Worm (Caenorhabditis elegans): ENCODE results near the gene odr-8.
A peak's percentile ranks its signal among the peaks of the same experiment; 100 is the strongest.

Gene odr-8

DNA sequence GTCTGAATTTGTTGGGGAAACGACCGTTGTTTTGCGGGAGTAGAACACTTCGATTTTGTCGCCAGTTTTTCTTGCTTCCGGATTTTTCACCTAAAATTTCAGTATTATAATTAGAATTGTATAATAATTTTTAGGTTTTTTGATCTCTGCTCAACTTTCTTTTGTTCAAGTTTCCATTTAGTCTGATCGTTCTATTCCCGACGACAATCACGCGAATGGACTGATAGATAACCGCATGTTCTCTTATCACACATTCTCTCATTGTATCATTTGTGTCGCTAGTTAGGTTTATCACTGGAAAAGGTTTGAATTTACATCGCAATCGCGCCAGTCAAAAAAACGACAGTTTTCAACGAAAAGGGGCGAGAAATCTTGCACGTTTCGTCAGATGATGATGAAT, 27.6 kb downstream of the odr-8 start (continued):
- no peak for TF ChIP-seq rnt-1 (tag; optimal IDR thresholded peaks at IDR 0.05)
- TF ChIP-seq unc-130 (tag; optimal IDR thresholded peaks at IDR 0.05), result peak; percentile 28
- TF ChIP-seq unc-30 (tag; optimal IDR thresholded peaks at IDR 0.05), result no peak
- TF ChIP-seq nhr-237 (tag; optimal IDR thresholded peaks at IDR 0.05), result no peak
- no peak for TF ChIP-seq lin-13 (GFP tag; optimal IDR thresholded peaks at IDR 0.05)
- no peak for TF ChIP-seq ceh-63 (GFP tag; optimal IDR thresholded peaks at IDR 0.05)
- TF ChIP-seq fkh-8 (tag; optimal IDR thresholded peaks at IDR 0.05), result no peak
- TF ChIP-seq ztf-11 (tag; optimal IDR thresholded peaks at IDR 0.05), result no peak
- no peak for TF ChIP-seq sptf-1 (tag; optimal IDR thresholded peaks at IDR 0.05)
- peak; percentile 30 for TF ChIP-seq lin-14 (GFP tag; optimal IDR thresholded peaks at IDR 0.05)
- TF ChIP-seq unc-62 (GFP tag; optimal IDR thresholded peaks at IDR 0.05), result no peak

DNA sequence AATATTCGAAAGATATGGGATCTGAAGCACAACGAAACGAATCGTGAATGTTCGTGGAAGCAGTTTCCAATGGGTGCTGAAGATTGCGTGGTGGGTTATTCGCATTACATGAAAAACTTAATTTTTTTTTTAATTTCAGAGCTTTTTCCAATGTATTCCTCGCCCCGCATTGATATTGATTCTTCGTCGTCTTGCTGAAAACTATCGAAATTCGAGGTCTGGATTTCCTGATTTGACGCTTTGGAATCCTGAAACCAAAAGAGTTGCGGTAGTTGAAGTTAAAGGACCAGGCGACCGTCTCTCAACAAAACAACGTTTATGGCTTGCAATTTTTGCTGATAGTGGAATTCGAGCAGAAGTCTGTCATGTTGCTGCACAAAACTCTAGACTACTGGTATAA, 30.5 kb downstream of the odr-8 start:
- TF ChIP-seq efl-1 (optimal IDR thresholded peaks at IDR 0.05) (no peak), efl-1 (GFP tag; optimal IDR thresholded peaks at IDR 0.05 in 1 of 2) (peak in 1 of 2 experiments; percentile 90), elt-2 (tag; optimal IDR thresholded peaks at IDR 0.05) (peak; percentile 24), rnt-1 (tag; optimal IDR thresholded peaks at IDR 0.05) (no peak)

DNA sequence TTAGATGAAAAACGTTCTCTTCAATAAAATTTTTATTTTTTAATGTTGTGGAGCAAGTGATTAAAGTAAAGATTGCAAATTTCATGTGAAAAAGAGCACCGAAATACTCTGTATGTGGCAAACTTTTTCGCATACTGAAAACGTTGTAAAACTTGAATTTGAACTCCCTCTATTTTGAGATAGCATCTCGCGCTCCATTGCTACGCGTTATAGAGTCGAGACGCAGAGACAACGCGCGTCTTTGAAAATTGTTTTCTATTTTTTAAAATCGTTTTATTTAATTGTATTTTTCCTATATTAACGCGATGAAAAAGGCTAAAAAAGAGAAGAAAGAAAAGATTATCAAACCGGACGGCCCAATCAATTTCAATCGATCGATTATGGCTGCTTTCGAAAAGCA, 33.9 kb downstream of the odr-8 start, which contains the start of gene fan-1:
Gene fan-1 (plus strand): TSS at position 78 of the 400 bp plus-strand sequence.
- TF ChIP-seq swsn-7 (tag; optimal IDR thresholded peaks at IDR 0.05) (peak; percentile 63), zag-1 (tag; optimal IDR thresholded peaks at IDR 0.05) (no peak), C04F5.9 (tag; optimal IDR thresholded peaks at IDR 0.05) (no peak), sptf-1 (tag; optimal IDR thresholded peaks at IDR 0.05) (no peak), lir-3 (tag; optimal IDR thresholded peaks at IDR 0.05; ENCODE audit: poor library complexity) (no peak), unc-130 (tag; optimal IDR thresholded peaks at IDR 0.05) (peak; percentile 57), egl-13 (tag; optimal IDR thresholded peaks at IDR 0.05) (peak; percentile 26), sup-37 (GFP tag; optimal IDR thresholded peaks at IDR 0.05) (no peak), lin-35 (GFP tag; optimal IDR thresholded peaks at IDR 0.05) (peak; percentile 98 to 99), unc-30 (tag; optimal IDR thresholded peaks at IDR 0.05) (no peak), zip-4 (GFP tag; optimal IDR thresholded peaks at IDR 0.05) (no peak), unc-62 (GFP tag; optimal IDR thresholded peaks at IDR 0.05) (no peak), lin-39 (tag; optimal IDR thresholded peaks at IDR 0.05) (peak; percentile 0), aha-1 (tag; optimal IDR thresholded peaks at IDR 0.05) (no peak), mab-9 (GFP tag; IDR thresholded peaks at IDR 0.05) (no peak), tlp-1 (tag; optimal IDR thresholded peaks at IDR 0.05) (no peak), blmp-1 (tag; optimal IDR thresholded peaks at IDR 0.05) (peak; percentile 42), egl-27 (tag; optimal IDR thresholded peaks at IDR 0.05) (no peak), fos-1 (tag; optimal IDR thresholded peaks at IDR 0.05) (peak; percentile 49), F16B12.6 (tag; optimal IDR thresholded peaks at IDR 0.05) (peak; percentile 40), dsc-1 (tag; optimal IDR thresholded peaks at IDR 0.05) (peak; percentile 53), isw-1 (GFP tag; IDR thresholded peaks at IDR 0.05) (peak; percentile 55), pqm-1 (tag; optimal IDR thresholded peaks at IDR 0.05) (no peak), nhr-76 (tag; optimal IDR thresholded peaks at IDR 0.05) (no peak), nhr-19 (GFP tag; conservative IDR thresholded peaks at IDR 0.05) (peak; percentile 47), lin-14 (GFP tag; optimal IDR thresholded peaks at IDR 0.05) (peak; percentile 62), irx-1 (tag; optimal IDR thresholded peaks at IDR 0.05) (peak; percentile 30), dpl-1 (GFP tag; optimal IDR thresholded peaks at IDR 0.05) (peak; percentile 96 to 97 (median 96)), lsy-2 (tag; optimal IDR thresholded peaks at IDR 0.05) (peak; percentile 71 to 87), skn-1 (tag; optimal IDR thresholded peaks at IDR 0.05) (peak; percentile 74), ceh-82 (tag; optimal IDR thresholded peaks at IDR 0.05) (peak; percentile 43 to 74 (median 49)), elt-2 (tag; optimal IDR thresholded peaks at IDR 0.05) (no peak), rnt-1 (tag; optimal IDR thresholded peaks at IDR 0.05) (peak; percentile 71), nhr-47 (tag; optimal IDR thresholded peaks at IDR 0.05) (peak; percentile 74), pax-3 (tag; optimal IDR thresholded peaks at IDR 0.05) (no peak), ceh-88 (GFP tag; IDR thresholded peaks at IDR 0.05) (no peak), unc-86 (tag; optimal IDR thresholded peaks at IDR 0.05) (peak; percentile 48), vab-15 (tag; optimal IDR thresholded peaks at IDR 0.05) (no peak), lin-15B (tag; optimal IDR thresholded peaks at IDR 0.05) (peak; percentile 55), nhr-77 (tag; optimal IDR thresholded peaks at IDR 0.05) (peak; percentile 2), nhr-237 (tag; optimal IDR thresholded peaks at IDR 0.05) (no peak), ztf-11 (tag; optimal IDR thresholded peaks at IDR 0.05) (no peak), ceh-63 (GFP tag; optimal IDR thresholded peaks at IDR 0.05) (no peak), fkh-8 (tag; optimal IDR thresholded peaks at IDR 0.05) (peak; percentile 43), grh-1 (GFP tag; IDR thresholded peaks at IDR 0.05) (no peak)
